Worm (Caenorhabditis elegans) whole organism, L4 larva: Measurements from ENCODE around the gene W09C2.8.

ENCODE experiments used
- D1046.2 ChIP-seq: fragments of 200-800 bp; sonication (Bioruptor generic); IDR thresholded peaks from 2 replicates; pipeline ENCODE4 v1.3.6; 2022; ENCODE audit warnings: missing genetic modification characterization, missing compliant biosample characterization
- F37D6.2 ChIP-seq: sonication (generic microtip); optimal IDR thresholded peaks from 2 replicates; lab custom pipeline; 2016; ENCODE audit warnings: mild to moderate bottlenecking, missing genetic modification characterization, missing compliant biosample characterization
- F49E8.2 ChIP-seq: sonication (generic microtip); optimal IDR thresholded peaks from 2 replicates; lab custom pipeline; 2016; ENCODE audit warnings: missing compliant biosample characterization, mild to moderate bottlenecking, missing genetic modification characterization, borderline replicate concordance
- R02D3.7 ChIP-seq: fragments of 150-350 bp; sonication (generic microtip); optimal IDR thresholded peaks from 3 replicates; lab custom pipeline; 2014; ENCODE audit warnings: missing biosample characterization, missing genetic modification characterization
- T20F7.1 ChIP-seq: fragments of 200-800 bp; sonication (Bioruptor generic); optimal IDR thresholded peaks from 2 replicates; lab custom pipeline; 2018; ENCODE audit warnings: mild to moderate bottlenecking, missing genetic modification characterization, missing compliant biosample characterization
- T26A8.4 ChIP-seq: fragments of 200-800 bp; sonication (Bioruptor generic); IDR thresholded peaks from 2 replicates; pipeline ENCODE4 v1.3.6; 2022; ENCODE audit warnings: missing genetic modification characterization, missing compliant biosample characterization
- Y105C5A.15 ChIP-seq: fragments of 200-800 bp; sonication (Bioruptor generic); IDR thresholded peaks from 2 replicates; pipeline ENCODE4 v1.3.6; 2022; ENCODE audit warnings: missing genetic modification characterization, missing compliant biosample characterization
- Y75B8A.6 ChIP-seq: fragments of 200-800 bp; sonication (Bioruptor generic); IDR thresholded peaks from 2 replicates; pipeline ENCODE4 v1.3.6; 2022; ENCODE audit warnings: missing genetic modification reagents, missing genetic modification characterization, missing compliant biosample characterization
- aha-1 ChIP-seq: fragments of 150-350 bp; peaks from one replicate; lab custom pipeline; 2014; ENCODE audit warnings: missing biosample characterization, missing genetic modification characterization
- aly-2 ChIP-seq: sonication (generic microtip); optimal IDR thresholded peaks from 2 replicates; lab custom pipeline; 2018; ENCODE audit warnings: missing biosample characterization, missing genetic modification characterization
- ama-1 ChIP-seq: fragments of 150-350 bp; optimal IDR thresholded peaks from 2 replicates; lab custom pipeline; 2014; ENCODE audit warnings: inconsistent platforms, mixed read lengths
- ceh-20 ChIP-seq: fragments of 200-800 bp; sonication (Bioruptor generic); IDR thresholded peaks from 2 replicates; pipeline ENCODE4 v1.3.6; 2022; ENCODE audit warnings: missing genetic modification reagents, missing genetic modification characterization, missing compliant biosample characterization
- ceh-44 ChIP-seq: fragments of 200-800 bp; sonication (Bioruptor generic); IDR thresholded peaks from 2 replicates; pipeline ENCODE4 v1.3.6; 2022; ENCODE audit warnings: missing genetic modification reagents, missing genetic modification characterization, missing compliant biosample characterization
- ceh-62 ChIP-seq: sonication (generic microtip); optimal IDR thresholded peaks from 2 replicates; lab custom pipeline; 2017; ENCODE audit warnings: missing biosample characterization, missing genetic modification characterization
- ceh-82 ChIP-seq: sonication (generic microtip); optimal IDR thresholded peaks from 2 replicates; lab custom pipeline; 2017; ENCODE audit warnings: missing biosample characterization, missing genetic modification characterization
- ces-1 ChIP-seq: fragments of 150-350 bp; sonication (generic microtip); optimal IDR thresholded peaks from 4 replicates; lab custom pipeline; 2014; ENCODE audit warnings: missing biosample characterization, missing genetic modification reagents, missing genetic modification characterization
- daf-12 ChIP-seq: fragments of 150-350 bp; optimal IDR thresholded peaks from 2 replicates; lab custom pipeline; 2014; ENCODE audit warnings: missing biosample characterization, missing genetic modification reagents, missing genetic modification characterization
- dmd-6 ChIP-seq: fragments of 200-800 bp; sonication (Bioruptor generic); IDR thresholded peaks from 2 replicates; pipeline ENCODE4 v1.3.6; 2022; ENCODE audit warnings: missing genetic modification reagents, missing genetic modification characterization, missing compliant biosample characterization
- duxl-1 ChIP-seq: sonication (generic microtip); optimal IDR thresholded peaks from 2 replicates; lab custom pipeline; 2016; ENCODE audit warnings: mild to moderate bottlenecking, missing genetic modification characterization, moderate library complexity, missing compliant biosample characterization; ENCODE audit not compliant: poor library complexity
- dve-1 ChIP-seq: sonication (generic microtip); optimal IDR thresholded peaks from 2 replicates; lab custom pipeline; 2017; ENCODE audit warnings: antibody characterized with exemption, mild to moderate bottlenecking, missing genetic modification characterization, missing compliant biosample characterization; ENCODE audit not compliant: insufficient read depth
- egl-43 ChIP-seq: fragments of 200-800 bp; sonication (Bioruptor generic); IDR thresholded peaks from 2 replicates; pipeline ENCODE4 v1.3.6; 2022; ENCODE audit warnings: missing genetic modification reagents, missing genetic modification characterization, missing compliant biosample characterization
- fkh-10 ChIP-seq: fragments of 150-350 bp; optimal IDR thresholded peaks from 2 replicates; lab custom pipeline; 2014; ENCODE audit warnings: missing biosample characterization, missing genetic modification reagents, missing genetic modification characterization
- gei-8 ChIP-seq: fragments of 200-800 bp; sonication (Bioruptor generic); optimal IDR thresholded peaks from 2 replicates; lab custom pipeline; 2018; ENCODE audit warnings: mild to moderate bottlenecking, missing genetic modification characterization, missing compliant biosample characterization
- hlh-11 ChIP-seq: fragments of 200-800 bp; sonication (Bioruptor generic); optimal IDR thresholded peaks from 2 replicates; lab custom pipeline; 2018; ENCODE audit warnings: mild to moderate bottlenecking, missing genetic modification characterization, missing compliant biosample characterization
- hlh-30 ChIP-seq: sonication (generic microtip); optimal IDR thresholded peaks from 2 replicates; lab custom pipeline; 2017; ENCODE audit warnings: antibody characterized with exemption, mild to moderate bottlenecking, missing genetic modification characterization, missing compliant biosample characterization; ENCODE audit not compliant: insufficient read depth
- hmg-1.1 ChIP-seq: fragments of 200-800 bp; sonication (Bioruptor generic); IDR thresholded peaks from 2 replicates; pipeline ENCODE4 v1.3.6; 2022; ENCODE audit warnings: missing genetic modification reagents, missing genetic modification characterization, missing compliant biosample characterization
- jun-1 ChIP-seq: fragments of 150-350 bp; optimal IDR thresholded peaks from 2 replicates; lab custom pipeline; 2014; ENCODE audit warnings: missing biosample characterization, missing genetic modification reagents, missing genetic modification characterization
- lin-15B ChIP-seq: fragments of 150-350 bp; sonication (generic microtip); optimal IDR thresholded peaks from 3 replicates; lab custom pipeline; 2014; ENCODE audit warnings: missing biosample characterization, missing genetic modification characterization
- lin-29 ChIP-seq: fragments of 200-800 bp; sonication (Bioruptor generic); IDR thresholded peaks from 2 replicates; pipeline ENCODE4 v1.3.6; 2022; ENCODE audit warnings: missing genetic modification reagents, missing genetic modification characterization, missing compliant biosample characterization
- lin-39 ChIP-seq: fragments of 150-350 bp; optimal IDR thresholded peaks from 2 replicates; lab custom pipeline; 2014; ENCODE audit warnings: missing biosample characterization, missing genetic modification reagents, missing genetic modification characterization
- lsy-2 ChIP-seq, 2 experiments: fragments of 150-350 bp in 1 of 2; sonication (generic microtip) in 1 of 2; optimal IDR thresholded peaks; 2 replicates each; lab custom pipeline; 2014 to 2017; ENCODE audit warnings: missing biosample characterization in 2 of 2, missing genetic modification characterization in 2 of 2
- madf-5 ChIP-seq, 2 experiments: fragments of 200-800 bp; sonication (Bioruptor generic); IDR thresholded peaks; 2 replicates each; pipeline ENCODE4 v1.3.6; 2022; ENCODE audit warnings: missing compliant biosample characterization in 2 of 2, missing genetic modification characterization in 2 of 2
- mdl-1 ChIP-seq, 2 experiments: fragments of 150-350 bp in 1 of 2; sonication (generic microtip) in 1 of 2; optimal IDR thresholded peaks; 2 replicates each; lab custom pipeline; 2014 to 2017; ENCODE audit warnings: missing biosample characterization in 2 of 2, missing genetic modification characterization in 2 of 2
- mdt-29 ChIP-seq: fragments of 200-800 bp; sonication (Bioruptor generic); IDR thresholded peaks from 2 replicates; pipeline ENCODE4 v1.3.6; 2022; ENCODE audit warnings: missing genetic modification reagents, missing genetic modification characterization, missing compliant biosample characterization
- mxl-3 ChIP-seq: fragments of 200-800 bp; sonication (Bioruptor generic); optimal IDR thresholded peaks from 2 replicates; lab custom pipeline; 2018; ENCODE audit warnings: mild to moderate bottlenecking, missing genetic modification characterization, missing compliant biosample characterization
- nhr-25 ChIP-seq: sonication (generic microtip); optimal IDR thresholded peaks from 2 replicates; lab custom pipeline; 2017; ENCODE audit warnings: missing genetic modification characterization, mild to moderate bottlenecking, missing compliant biosample characterization, antibody characterized with exemption, moderate library complexity, borderline replicate concordance; ENCODE audit not compliant: insufficient read depth
- nhr-42 ChIP-seq: fragments of 200-800 bp; sonication (Bioruptor generic); IDR thresholded peaks from 2 replicates; pipeline ENCODE4 v1.3.6; 2022; ENCODE audit warnings: missing genetic modification characterization, missing compliant biosample characterization
- nhr-48 ChIP-seq: sonication (generic microtip); optimal IDR thresholded peaks from 2 replicates; lab custom pipeline; 2016; ENCODE audit warnings: mild to moderate bottlenecking, missing genetic modification characterization, missing compliant biosample characterization
- nhr-6 ChIP-seq: fragments of 150-350 bp; optimal IDR thresholded peaks from 2 replicates; lab custom pipeline; 2014; ENCODE audit warnings: missing biosample characterization, missing genetic modification characterization
- pqm-1 ChIP-seq: sonication (generic microtip); optimal IDR thresholded peaks from 2 replicates; lab custom pipeline; 2017; ENCODE audit warnings: missing biosample characterization, missing genetic modification characterization
- rbr-2 ChIP-seq: sonication (generic microtip); optimal IDR thresholded peaks from 2 replicates; lab custom pipeline; 2016; ENCODE audit warnings: missing genotype, missing genetic modification characterization, missing compliant biosample characterization
- saeg-2 ChIP-seq: fragments of 200-800 bp; sonication (Bioruptor generic); IDR thresholded peaks from 2 replicates; pipeline ENCODE4 v1.3.6; 2022; ENCODE audit warnings: missing genetic modification reagents, missing genetic modification characterization, missing compliant biosample characterization
- sdz-12 ChIP-seq: fragments of 200-800 bp; sonication (Bioruptor generic); optimal IDR thresholded peaks from 2 replicates; lab custom pipeline; 2018; ENCODE audit warnings: mild to moderate bottlenecking, missing genetic modification characterization, missing compliant biosample characterization
- spr-3 ChIP-seq: fragments of 200-800 bp; sonication (Bioruptor generic); optimal IDR thresholded peaks from 2 replicates; lab custom pipeline; 2018; ENCODE audit warnings: mild to moderate bottlenecking, missing genetic modification characterization, missing compliant biosample characterization
- unc-39 ChIP-seq: sonication (generic microtip); optimal IDR thresholded peaks from 2 replicates; lab custom pipeline; 2017; ENCODE audit warnings: missing biosample characterization, missing genetic modification characterization
- unc-62 ChIP-seq, 3 experiments: fragments of 150-350 bp in 1 of 3; sonication (generic microtip); optimal IDR thresholded peaks in 2 of 3; peaks in 1 of 3; 1 replicate in 1 of 3; 2 replicates in 2 of 3; lab custom pipeline; 2014 to 2017; ENCODE audit warnings: missing biosample characterization in 3 of 3, missing genetic modification characterization in 3 of 3, missing genetic modification reagents in 3 of 3, missing genotype in 1 of 3
- zfp-2 ChIP-seq: sonication (generic microtip); optimal IDR thresholded peaks from 2 replicates; lab custom pipeline; 2016; ENCODE audit warnings: mild to moderate bottlenecking, missing genetic modification characterization, missing compliant biosample characterization
- zip-2 ChIP-seq: fragments of 150-350 bp; optimal IDR thresholded peaks from 2 replicates; lab custom pipeline; 2014; ENCODE audit warnings: missing biosample characterization, missing genetic modification characterization
- ztf-7 ChIP-seq: fragments of 150-350 bp; optimal IDR thresholded peaks from 2 replicates; lab custom pipeline; 2014; ENCODE audit warnings: missing biosample characterization, missing genetic modification characterization

The W09C2.8 gene

DNA sequence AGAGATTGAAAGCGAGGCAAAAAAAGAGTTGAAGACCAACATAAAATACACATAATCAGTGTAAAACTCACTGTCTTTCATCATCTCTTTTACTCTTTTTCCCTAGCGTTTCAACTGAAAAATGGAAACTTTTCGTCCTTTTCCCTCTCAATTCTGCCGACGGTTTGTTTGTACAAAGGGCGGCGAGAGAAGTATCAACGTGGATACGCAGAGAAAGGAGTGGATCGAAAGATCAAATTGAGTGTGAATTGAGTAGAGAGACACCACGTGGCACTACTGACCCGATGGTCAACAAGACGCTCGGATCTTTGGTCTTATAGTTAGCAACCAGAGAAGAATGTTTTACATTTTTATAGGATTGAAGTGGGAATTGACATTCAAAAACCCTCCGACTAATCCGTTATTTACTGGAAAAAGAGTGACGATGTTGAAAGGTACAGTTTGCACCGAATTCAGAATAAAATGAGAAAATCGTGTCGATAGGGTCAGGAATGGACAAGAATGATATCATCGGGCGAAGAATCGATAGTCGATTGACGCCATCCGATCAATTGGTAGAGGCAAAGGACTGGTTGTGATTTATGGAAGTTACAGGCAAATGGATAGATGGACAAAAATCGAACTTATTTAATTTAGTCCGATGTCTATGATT lies 47.0 kb upstream of the W09C2.8 start (continued):
- TF ChIP-seq Y105C5A.15 (GFP tag; lab: Robert Waterston, UW) (no peak), mdt-29 (GFP tag; lab: Robert Waterston, UW) (no peak), dmd-6 (peak; percentile 86)

DNA sequence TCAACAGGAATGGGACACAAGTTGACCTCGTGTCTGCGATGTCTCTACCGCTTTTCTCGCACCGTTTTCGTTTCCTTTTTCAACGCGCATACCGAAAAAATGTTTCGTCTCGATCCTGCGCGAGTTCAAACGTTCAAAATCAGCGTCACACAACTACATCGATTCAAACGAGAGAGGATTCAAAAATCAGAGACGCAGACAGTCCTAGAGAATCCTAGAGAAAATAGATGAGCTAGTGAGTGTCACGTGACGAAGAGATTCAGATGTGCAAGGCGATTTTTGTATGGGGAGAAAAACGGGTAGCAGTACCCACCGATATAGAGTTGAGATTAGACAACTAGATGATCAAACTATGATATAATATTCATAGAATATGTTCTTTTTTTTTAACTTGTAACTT lies 45.8 kb upstream of the W09C2.8 start:
- TF ChIP-seq ces-1 (GFP tag; lab: Kevin White, UChicago) (no peak), nhr-6 (tag; lab: Kevin White, UChicago) (no peak), Y75B8A.6 (GFP tag; lab: Robert Waterston, UW) (no peak), ceh-44 (GFP tag; lab: Robert Waterston, UW) (no peak), gei-8 (no peak), ama-1 (lab: Kevin White, UChicago) (no peak), hmg-1.1 (peak; percentile 43; the same call in 1 of the 2 replicates), madf-5 (GFP tag; IDR thresholded peaks at IDR 0.05; lab: Robert Waterston, UW) (no peak), pqm-1 (no peak), zfp-2 (no peak), lin-15B (tag; lab: Kevin White, UChicago) (no peak), aha-1 (tag; lab: Kevin White, UChicago) (no peak), daf-12 (tag; lab: Kevin White, UChicago) (no peak), nhr-25 (tag; lab: Kevin White, UChicago) (no peak), hlh-30 (tag; lab: Kevin White, UChicago) (peak; percentile 77), T20F7.1 (GFP tag; lab: Kevin White, UChicago) (no peak), duxl-1 (tag; lab: Kevin White, UChicago) (no peak), egl-43 (GFP tag; lab: Robert Waterston, UW) (no peak), D1046.2 (GFP tag; lab: Robert Waterston, UW) (no peak), F37D6.2 (tag; lab: Kevin White, UChicago) (no peak), nhr-42 (GFP tag; lab: Robert Waterston, UW) (no peak), fkh-10 (GFP tag; lab: Kevin White, UChicago) (no peak), T26A8.4 (GFP tag; lab: Robert Waterston, UW) (no peak), spr-3 (GFP tag; lab: Kevin White, UChicago) (no peak), sdz-12 (GFP tag; lab: Kevin White, UChicago) (no peak), aly-2 (tag; lab: Kevin White, UChicago) (no peak), dmd-6 (peak; percentile 56), saeg-2 (GFP tag; lab: Robert Waterston, UW) (0 out of 2 replicates have a peak, but pooled peaks have one; percentile 42), rbr-2 (tag; lab: Kevin White, UChicago) (no peak), hlh-11 (tag; lab: Kevin White, UChicago) (peak; percentile 81), lin-29 (GFP tag; lab: Robert Waterston, UW) (no peak), unc-62 (GFP tag; optimal IDR thresholded peaks at IDR 0.05 in 1 of 2; lab: Kevin White, UChicago) (peak in 1 of 2 experiments; percentile 87), unc-62 (tag; optimal IDR thresholded peaks at IDR 0.05; lab: Kevin White, UChicago) (no peak), zip-2 (no peak), F49E8.2 (tag; lab: Kevin White, UChicago) (no peak), ceh-82 (tag; lab: Kevin White, UChicago) (no peak), ztf-7 (tag; lab: Kevin White, UChicago) (no peak), mdl-1 (tag; optimal IDR thresholded peaks at IDR 0.05; lab: Kevin White, UChicago) (peak; percentile 24 to 80), ceh-20 (GFP tag; lab: Robert Waterston, UW) (no peak), jun-1 (no peak), unc-39 (tag; lab: Kevin White, UChicago) (no peak), lin-39 (tag; lab: Kevin White, UChicago) (no peak), ceh-62 (tag; lab: Kevin White, UChicago) (no peak), mxl-3 (GFP tag; lab: Kevin White, UChicago) (peak; percentile 67), nhr-48 (tag; lab: Kevin White, UChicago) (no peak), dve-1 (tag; lab: Kevin White, UChicago) (peak; percentile 37), R02D3.7 (no peak), lsy-2 (tag; optimal IDR thresholded peaks at IDR 0.05; lab: Kevin White, UChicago) (peak in 1 of 2 experiments; percentile 48)
